Worm (Caenorhabditis elegans) whole organism, late embryonic: ENCODE data around the gene ZK381.8.

Experiments used
- C38D4.7 ChIP-seq: fragments of 200-800 bp; sonication (Bioruptor generic); optimal IDR thresholded peaks from 2 replicates; lab custom pipeline; 2018; ENCODE audit warnings: mild to moderate bottlenecking, missing genetic modification characterization, moderate library complexity, missing compliant biosample characterization
- K02D7.2 ChIP-seq: sonication (generic microtip); optimal IDR thresholded peaks from 2 replicates; lab custom pipeline; 2017; ENCODE audit warnings: mild to moderate bottlenecking, missing genetic modification characterization, missing compliant biosample characterization
- T23F11.4 ChIP-seq: fragments of 200-800 bp; sonication (Bioruptor generic); optimal IDR thresholded peaks from 2 replicates; lab custom pipeline; 2018; ENCODE audit warnings: mild to moderate bottlenecking, missing genetic modification characterization, missing compliant biosample characterization
- Y22D7AL.16 ChIP-seq: sonication (generic microtip); optimal IDR thresholded peaks from 2 replicates; lab custom pipeline; 2016; ENCODE audit warnings: missing genetic modification characterization, missing compliant biosample characterization
- ahr-1 ChIP-seq: sonication (generic microtip); optimal IDR thresholded peaks from 2 replicates; lab custom pipeline; 2016; ENCODE audit warnings: missing genetic modification characterization, missing compliant biosample characterization
- ama-1 ChIP-seq: fragments of 150-350 bp; optimal IDR thresholded peaks from 2 replicates; lab custom pipeline; 2014
- ceh-14 ChIP-seq: sonication (generic microtip); optimal IDR thresholded peaks from 2 replicates; lab custom pipeline; 2016; ENCODE audit warnings: missing genotype, missing genetic modification characterization, missing compliant biosample characterization
- ceh-2 ChIP-seq: sonication (generic microtip); optimal IDR thresholded peaks from 2 replicates; lab custom pipeline; 2016; ENCODE audit warnings: missing genotype, missing genetic modification characterization, missing compliant biosample characterization
- ceh-22 ChIP-seq: sonication (generic microtip); optimal IDR thresholded peaks from 2 replicates; lab custom pipeline; 2017; ENCODE audit warnings: missing biosample characterization, missing genetic modification characterization
- ceh-24 ChIP-seq: sonication (generic microtip); optimal IDR thresholded peaks from 2 replicates; lab custom pipeline; 2016; ENCODE audit warnings: mild to moderate bottlenecking, missing genetic modification characterization, missing compliant biosample characterization
- ceh-30 ChIP-seq: fragments of 150-350 bp; optimal IDR thresholded peaks from 2 replicates; lab custom pipeline; 2014; ENCODE audit warnings: missing biosample characterization, missing genetic modification characterization
- ceh-34 ChIP-seq: sonication (generic microtip); optimal IDR thresholded peaks from 2 replicates; lab custom pipeline; 2016; ENCODE audit warnings: mild to moderate bottlenecking, missing genetic modification characterization, missing compliant biosample characterization
- ceh-45 ChIP-seq: fragments of 200-800 bp; sonication (Bioruptor generic); IDR thresholded peaks from 2 replicates; pipeline ENCODE4 v1.3.6; 2022; ENCODE audit warnings: missing genetic modification reagents, missing genetic modification characterization, missing compliant biosample characterization
- ceh-48 ChIP-seq: sonication (generic microtip); optimal IDR thresholded peaks from 2 replicates; lab custom pipeline; 2016; ENCODE audit warnings: missing genetic modification characterization, inconsistent platforms, missing compliant biosample characterization
- ceh-6 ChIP-seq: fragments of 200-800 bp; sonication (Bioruptor generic); optimal IDR thresholded peaks from 2 replicates; lab custom pipeline; 2018; ENCODE audit warnings: mild to moderate bottlenecking, missing genetic modification characterization, missing compliant biosample characterization
- che-1 ChIP-seq: sonication (generic microtip); optimal IDR thresholded peaks from 2 replicates; lab custom pipeline; 2016; ENCODE audit warnings: mild to moderate bottlenecking, missing genetic modification characterization, missing compliant biosample characterization
- dmd-4 ChIP-seq: sonication (generic microtip); optimal IDR thresholded peaks from 2 replicates; lab custom pipeline; 2016; ENCODE audit warnings: borderline replicate concordance, missing genetic modification characterization, missing compliant biosample characterization
- fax-1 ChIP-seq: sonication (generic microtip); optimal IDR thresholded peaks from 2 replicates; lab custom pipeline; 2016; ENCODE audit warnings: missing genotype, missing genetic modification characterization, missing compliant biosample characterization
- fkh-10 ChIP-seq: fragments of 150-350 bp; optimal IDR thresholded peaks from 2 replicates; lab custom pipeline; 2014; ENCODE audit warnings: missing biosample characterization, missing genetic modification reagents, missing genetic modification characterization
- fkh-6 ChIP-seq: sonication (generic microtip); optimal IDR thresholded peaks from 2 replicates; lab custom pipeline; 2016; ENCODE audit warnings: missing genetic modification characterization, missing compliant biosample characterization
- hlh-13 ChIP-seq: fragments of 200-800 bp; sonication (Bioruptor generic); optimal IDR thresholded peaks from 2 replicates; lab custom pipeline; 2018; ENCODE audit warnings: mild to moderate bottlenecking, missing genetic modification characterization, missing compliant biosample characterization
- hlh-8 ChIP-seq: sonication (generic microtip); optimal IDR thresholded peaks from 2 replicates; lab custom pipeline; 2016; ENCODE audit warnings: missing genotype, missing genetic modification characterization, missing compliant biosample characterization
- lim-6 ChIP-seq: sonication (generic microtip); optimal IDR thresholded peaks from 2 replicates; lab custom pipeline; 2016; ENCODE audit warnings: missing genetic modification characterization, missing compliant biosample characterization
- mec-3 ChIP-seq: sonication (generic microtip); optimal IDR thresholded peaks from 2 replicates; lab custom pipeline; 2016; ENCODE audit warnings: borderline replicate concordance, missing genetic modification characterization, missing compliant biosample characterization
- odd-2 ChIP-seq: sonication (generic microtip); optimal IDR thresholded peaks from 2 replicates; lab custom pipeline; 2017; ENCODE audit warnings: antibody characterized with exemption, mild to moderate bottlenecking, missing genetic modification characterization, missing compliant biosample characterization
- pag-3 ChIP-seq: sonication (generic microtip); optimal IDR thresholded peaks from 2 replicates; lab custom pipeline; 2016; ENCODE audit warnings: missing compliant biosample characterization, missing genetic modification characterization, borderline replicate concordance
- pha-2 ChIP-seq: sonication (generic microtip); optimal IDR thresholded peaks from 2 replicates; lab custom pipeline; 2017; ENCODE audit warnings: mild to moderate bottlenecking, missing genetic modification characterization, missing compliant biosample characterization
- pha-4 ChIP-seq: fragments of 150-350 bp; optimal IDR thresholded peaks from 2 replicates; lab custom pipeline; 2018; ENCODE audit warnings: missing biosample characterization, missing genetic modification reagents, missing genetic modification characterization
- pros-1 ChIP-seq: fragments of 150-350 bp; optimal IDR thresholded peaks from 2 replicates; lab custom pipeline; 2014; ENCODE audit warnings: missing biosample characterization, missing genetic modification reagents, missing genetic modification characterization
- ref-2 ChIP-seq: sonication (generic microtip); optimal IDR thresholded peaks from 2 replicates; lab custom pipeline; 2016; ENCODE audit warnings: missing genetic modification characterization, missing compliant biosample characterization
- sdc-2 ChIP-seq: sonication (generic microtip); optimal IDR thresholded peaks from 2 replicates; lab custom pipeline; 2016; ENCODE audit warnings: missing genotype, missing genetic modification characterization, missing compliant biosample characterization
- sox-2 ChIP-seq: fragments of 200-800 bp; sonication (Bioruptor generic); IDR thresholded peaks from 2 replicates; pipeline ENCODE4 v1.3.6; 2022; ENCODE audit warnings: missing genetic modification reagents, missing genetic modification characterization, missing compliant biosample characterization
- sox-4 ChIP-seq: sonication (generic microtip); optimal IDR thresholded peaks from 2 replicates; lab custom pipeline; 2017; ENCODE audit warnings: mild to moderate bottlenecking, missing genetic modification characterization, inconsistent platforms, missing compliant biosample characterization
- ttx-3 ChIP-seq: sonication (generic microtip); optimal IDR thresholded peaks from 2 replicates; lab custom pipeline; 2016; ENCODE audit warnings: missing genetic modification reagents, missing genetic modification characterization, missing compliant biosample characterization
- unc-3 ChIP-seq, 2 experiments: fragments of 200-800 bp in 1 of 2; sonication (Bioruptor generic) in 1 of 2; sonication (generic microtip) in 1 of 2; conservative IDR thresholded peaks in 1 of 2; optimal IDR thresholded peaks in 1 of 2; 2 replicates each; pipeline versions ENCODE4 v1.3.6 to Lab custom; 2016 to 2022; ENCODE audit warnings: missing compliant biosample characterization in 2 of 2, missing genetic modification characterization in 2 of 2, missing genetic modification reagents in 1 of 2
- unc-42 ChIP-seq: sonication (generic microtip); optimal IDR thresholded peaks from 2 replicates; lab custom pipeline; 2016; ENCODE audit warnings: missing genotype, missing genetic modification characterization, missing compliant biosample characterization
- unc-86 ChIP-seq: sonication (generic microtip); optimal IDR thresholded peaks from 2 replicates; lab custom pipeline; 2016; ENCODE audit warnings: missing genetic modification characterization, missing compliant biosample characterization
- zip-5 ChIP-seq: sonication (generic microtip); optimal IDR thresholded peaks from 2 replicates; lab custom pipeline; 2016; ENCODE audit warnings: missing genetic modification characterization, missing compliant biosample characterization
- ztf-16 ChIP-seq: sonication (generic microtip); optimal IDR thresholded peaks from 2 replicates; lab custom pipeline; 2017; ENCODE audit warnings: missing genetic modification characterization, missing compliant biosample characterization

The ZK381.8 gene

DNA sequence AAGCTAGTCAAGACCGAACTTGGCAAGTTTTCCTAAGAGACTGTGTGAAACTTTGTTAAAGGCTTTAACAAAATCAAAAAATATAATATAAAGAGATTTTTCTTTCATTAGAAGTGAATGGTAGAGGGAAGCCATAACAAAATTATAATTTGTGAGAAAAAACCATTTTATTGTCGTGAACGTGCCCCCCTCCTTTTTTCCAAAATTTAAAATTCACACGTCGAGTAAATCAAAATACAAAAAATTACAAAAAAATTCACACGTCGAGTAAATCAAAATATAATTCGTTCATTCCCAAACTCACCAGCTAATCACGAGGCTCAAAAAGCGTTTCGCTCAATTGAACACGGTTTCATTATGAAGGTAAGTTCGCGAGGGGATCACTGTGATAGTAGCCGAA lies 39.4 kb upstream of the ZK381.8 start, which contains the start of gene C25A8.2:
C25A8.2 (plus strand) TSS at position 301 of the 400 bp plus-strand sequence.
- TF ChIP-seq sox-2 (GFP tag; lab: Robert Waterston, UW) (no peak), ceh-45 (GFP tag; lab: Robert Waterston, UW) (no peak), lim-6 (tag; lab: Kevin White, UChicago) (no peak), hlh-13 (no peak), pha-4 (tag; lab: Kevin White, UChicago) (no peak), odd-2 (tag; lab: Kevin White, UChicago) (no peak), hlh-8 (tag; lab: Kevin White, UChicago) (no peak), ceh-48 (tag; lab: Kevin White, UChicago) (no peak), ceh-14 (no peak)

DNA sequence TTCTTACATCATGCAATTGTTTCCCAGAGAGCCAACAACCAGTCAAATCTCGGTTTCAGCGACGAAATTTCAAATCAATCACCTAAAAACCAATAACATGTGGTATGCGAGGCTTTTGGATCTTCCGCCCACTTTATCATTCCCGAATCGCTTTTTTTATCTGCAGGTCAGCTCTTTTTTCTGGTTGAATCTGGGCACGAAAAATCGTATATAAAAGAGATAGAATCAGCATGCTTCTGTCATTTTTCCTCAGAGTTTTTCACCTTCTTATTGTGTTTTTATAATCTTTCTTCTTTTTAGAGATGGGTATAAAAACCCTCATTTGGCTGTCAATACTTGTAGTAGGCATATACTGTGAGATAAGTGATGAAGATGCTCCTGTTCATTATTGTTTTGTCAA lies 33.2 kb upstream of the ZK381.8 start, which contains the start of gene cht-3:
cht-3 (plus strand) TSS at position 301 of the 400 bp plus-strand sequence.
- TF ChIP-seq dmd-4 (no peak), ttx-3 (tag; lab: Kevin White, UChicago) (no peak), fkh-6 (tag; lab: Kevin White, UChicago) (no peak), ceh-24 (tag; lab: Kevin White, UChicago) (no peak), unc-3 (GFP tag; conservative IDR thresholded peaks at IDR 0.05; lab: Robert Waterston, UW) (no peak), unc-3 (tag; optimal IDR thresholded peaks at IDR 0.05; lab: Kevin White, UChicago) (no peak), pha-2 (tag; lab: Kevin White, UChicago) (no peak), ref-2 (tag; lab: Kevin White, UChicago) (no peak), ama-1 (lab: Kevin White, UChicago) (no peak), zip-5 (tag; lab: Kevin White, UChicago) (no peak), ceh-30 (tag; lab: Kevin White, UChicago) (no peak), unc-42 (tag; lab: Kevin White, UChicago) (no peak), K02D7.2 (tag; lab: Kevin White, UChicago) (no peak), unc-86 (no peak), T23F11.4 (GFP tag; lab: Kevin White, UChicago) (no peak), ceh-48 (tag; lab: Kevin White, UChicago) (no peak), ceh-2 (no peak), ceh-22 (tag; lab: Kevin White, UChicago) (no peak), pha-4 (tag; lab: Kevin White, UChicago) (no peak), che-1 (tag; lab: Kevin White, UChicago) (no peak)

DNA sequence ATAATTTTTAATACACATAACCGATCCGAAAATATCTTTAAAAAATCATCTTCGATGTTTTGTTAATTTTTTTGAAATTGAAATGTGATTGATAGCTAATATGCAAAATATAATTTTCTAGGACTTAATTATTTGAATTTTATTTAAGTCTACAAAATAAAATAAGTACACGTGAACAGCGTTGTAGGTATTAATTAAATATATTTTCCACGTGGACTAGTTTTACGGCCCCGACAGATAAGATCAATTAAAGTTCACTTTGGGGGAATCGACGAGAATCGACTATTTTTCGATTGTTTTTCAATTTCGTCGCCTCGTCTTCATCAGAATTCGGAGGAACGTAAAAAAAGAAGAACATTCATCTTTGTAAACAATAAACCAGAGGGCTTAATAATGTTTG lies 29.0 kb upstream of the ZK381.8 start, which contains the start of gene C25A8.5:
C25A8.5 (plus strand) TSS at position 301 of the 400 bp plus-strand sequence.
- TF ChIP-seq dmd-4 = no peak
- TF ChIP-seq ahr-1 (tag; lab: Kevin White, UChicago) = no peak
- no peak for TF ChIP-seq pag-3 (tag; lab: Kevin White, UChicago)
- TF ChIP-seq ref-2 (tag; lab: Kevin White, UChicago) = no peak
- no peak for TF ChIP-seq ztf-16 (tag; lab: Kevin White, UChicago)
- no peak for TF ChIP-seq sox-4 (tag; lab: Kevin White, UChicago)
- TF ChIP-seq ceh-22 (tag; lab: Kevin White, UChicago) = no peak
- no peak for TF ChIP-seq fkh-10 (GFP tag; lab: Kevin White, UChicago)
- no peak for TF ChIP-seq che-1 (tag; lab: Kevin White, UChicago)
- TF ChIP-seq Y22D7AL.16 (tag; lab: Kevin White, UChicago) = no peak
- TF ChIP-seq C38D4.7 (GFP tag; lab: Kevin White, UChicago) = no peak
- no peak for TF ChIP-seq pros-1 (tag; lab: Kevin White, UChicago)
- no peak for TF ChIP-seq ceh-6 (GFP tag; lab: Kevin White, UChicago)
- TF ChIP-seq sdc-2 (tag; lab: Kevin White, UChicago) = no peak
- TF ChIP-seq ceh-34 (tag; lab: Kevin White, UChicago) = no peak
- TF ChIP-seq ttx-3 (tag; lab: Kevin White, UChicago) = no peak
- TF ChIP-seq mec-3 (tag; lab: Kevin White, UChicago) = no peak
- no peak for TF ChIP-seq fax-1
